Worm (Caenorhabditis elegans) whole organism, midembryonic: ENCODE results near the gene agxt-1.

Experiments used
- T22C8.4 ChIP-seq: fragments of 200-800 bp; sonication (Bioruptor generic); IDR thresholded peaks from 2 replicates; pipeline ENCODE4 v1.3.6; 2022; ENCODE audit warnings: missing genetic modification characterization, missing compliant biosample characterization
- cog-1 ChIP-seq: sonication (generic microtip); optimal IDR thresholded peaks from 2 replicates; lab custom pipeline; 2016; ENCODE audit warnings: missing genetic modification characterization, missing compliant biosample characterization
- flt-1 ChIP-seq: fragments of 200-800 bp; sonication (Bioruptor generic); IDR thresholded peaks from 2 replicates; pipeline ENCODE4 v1.3.6; 2022; ENCODE audit warnings: missing genetic modification characterization, missing compliant biosample characterization
- klf-2 ChIP-seq: fragments of 200-800 bp; sonication (Bioruptor generic); conservative IDR thresholded peaks from 2 replicates; pipeline ENCODE4 v1.3.6; 2022; ENCODE audit warnings: missing genetic modification reagents, missing genetic modification characterization, missing compliant biosample characterization
- med-1 ChIP-seq: sonication (generic microtip); optimal IDR thresholded peaks from 2 replicates; lab custom pipeline; 2017; ENCODE audit warnings: missing genetic modification characterization, mild to moderate bottlenecking, missing compliant biosample characterization, antibody characterized with exemption, missing genetic modification reagents; ENCODE audit not compliant: insufficient read depth
- ref-1 ChIP-seq: fragments of 200-800 bp; sonication (Bioruptor generic); conservative IDR thresholded peaks from 2 replicates; pipeline ENCODE4 v1.3.6; 2022; ENCODE audit warnings: missing genetic modification reagents, missing genetic modification characterization, missing compliant biosample characterization
- tab-1 ChIP-seq: fragments of 200-800 bp; sonication (Bioruptor generic); IDR thresholded peaks from 2 replicates; pipeline ENCODE4 v1.3.6; 2022; ENCODE audit warnings: missing genetic modification characterization, missing compliant biosample characterization
- ztf-23 ChIP-seq: fragments of 200-800 bp; sonication (Bioruptor generic); IDR thresholded peaks from 2 replicates; pipeline ENCODE4 v1.3.6; 2022; ENCODE audit warnings: missing genetic modification reagents, missing genetic modification characterization, missing compliant biosample characterization
- ztf-29 ChIP-seq: fragments of 200-800 bp; sonication (Bioruptor generic); IDR thresholded peaks from 2 replicates; pipeline ENCODE4 v1.3.6; 2022; ENCODE audit warnings: missing genetic modification reagents, missing genetic modification characterization, missing compliant biosample characterization

agxt-1 gene

ce11 chrII:8891042-8891441, 45.6 kb downstream of the agxt-1 start:
- TF ChIP-seq ztf-29 (GFP tag; lab: Robert Waterston, UW) = no peak
- no peak for TF ChIP-seq flt-1
- no peak for TF ChIP-seq klf-2 (GFP tag; lab: Robert Waterston, UW)
- no peak for TF ChIP-seq tab-1 (GFP tag; lab: Robert Waterston, UW)
- TF ChIP-seq ref-1 (GFP tag; lab: Robert Waterston, UW) = no peak
- TF ChIP-seq ztf-23 = no peak
- no peak for TF ChIP-seq cog-1
- TF ChIP-seq T22C8.4 (GFP tag; lab: Robert Waterston, UW) = no peak
- TF ChIP-seq med-1 = no peak

ce11 chrII:8891606-8892005, 46.2 kb downstream of the agxt-1 start:
- TF ChIP-seq tab-1 (GFP tag; lab: Robert Waterston, UW) (no peak), cog-1 (no peak)

DNA sequence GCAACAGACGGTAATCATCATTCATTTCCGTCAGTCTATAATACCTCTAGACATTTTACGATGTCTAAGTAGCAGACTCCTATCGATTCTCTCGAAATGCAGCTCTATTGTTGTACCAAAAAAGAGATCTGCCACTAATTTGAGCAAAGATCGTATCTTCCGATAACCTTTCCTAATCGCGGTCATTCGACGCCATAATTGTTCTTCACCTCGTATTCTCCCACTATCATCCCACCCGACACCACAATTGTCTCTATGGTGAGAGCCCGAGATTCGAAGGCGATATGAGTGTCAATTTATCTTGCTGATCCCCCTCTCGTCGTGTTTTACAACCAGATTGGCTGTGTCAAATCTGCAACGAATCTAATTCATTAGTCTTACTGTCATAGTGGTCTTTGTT, 50.0 kb downstream of the agxt-1 start:
- TF ChIP-seq ref-1 (GFP tag; lab: Robert Waterston, UW) = no peak
- no peak for TF ChIP-seq T22C8.4 (GFP tag; lab: Robert Waterston, UW)
- no peak for TF ChIP-seq cog-1

DNA sequence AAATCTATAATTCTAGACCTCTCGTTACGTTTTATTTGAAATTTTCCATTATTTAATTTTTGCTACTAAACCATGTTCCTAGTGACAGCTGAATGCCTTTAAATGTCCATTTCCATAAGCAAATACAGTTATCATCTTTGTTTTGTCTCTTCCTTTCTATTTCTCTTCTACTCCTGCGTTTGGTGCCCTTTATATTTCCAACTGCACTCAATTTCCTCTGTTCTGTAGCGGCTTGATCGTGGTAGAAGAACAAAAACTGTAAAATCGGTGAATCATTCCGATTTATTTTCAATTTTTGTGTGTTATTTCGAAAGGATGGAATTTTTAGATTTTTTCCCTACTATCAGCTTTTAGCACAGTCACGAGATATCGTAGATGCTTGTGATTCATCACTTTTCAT, 50.5 kb downstream of the agxt-1 start:
- no peak for TF ChIP-seq ref-1 (GFP tag; lab: Robert Waterston, UW)
- TF ChIP-seq klf-2 (GFP tag; lab: Robert Waterston, UW) = no peak
- no peak for TF ChIP-seq T22C8.4 (GFP tag; lab: Robert Waterston, UW)
- no peak for TF ChIP-seq tab-1 (GFP tag; lab: Robert Waterston, UW)
- TF ChIP-seq cog-1 = no peak
- TF ChIP-seq flt-1 = no peak
- no peak for TF ChIP-seq med-1
- no peak for TF ChIP-seq ztf-23
- TF ChIP-seq ztf-29 (GFP tag; lab: Robert Waterston, UW) = no peak

ce11 chrII:8896541-8896940, 51.1 kb downstream of the agxt-1 start, which contains the start of gene lat-1:
TSS of gene lat-1 (plus strand) at chrII:8896841.
- no peak for TF ChIP-seq cog-1
- TF ChIP-seq ref-1 (GFP tag; lab: Robert Waterston, UW) = no peak
- TF ChIP-seq T22C8.4 (GFP tag; lab: Robert Waterston, UW) = no peak

- TF ChIP-seq klf-2 (GFP tag; lab: Robert Waterston, UW) = no peak
- TF ChIP-seq cog-1 = no peak
- TF ChIP-seq T22C8.4 (GFP tag; lab: Robert Waterston, UW) = no peak
- no peak for TF ChIP-seq ztf-29 (GFP tag; lab: Robert Waterston, UW)
- TF ChIP-seq ztf-23 = no peak
- no peak for TF ChIP-seq med-1
- no peak for TF ChIP-seq tab-1 (GFP tag; lab: Robert Waterston, UW)
- TF ChIP-seq ref-1 (GFP tag; lab: Robert Waterston, UW) = no peak
Observed at ce11 chrII:8897244-8897643, 51.8 kb downstream of the agxt-1 start.
